Fruit fly (Drosophila melanogaster): ENCODE results near the gene CG32985.

Gene CG32985

DNA sequence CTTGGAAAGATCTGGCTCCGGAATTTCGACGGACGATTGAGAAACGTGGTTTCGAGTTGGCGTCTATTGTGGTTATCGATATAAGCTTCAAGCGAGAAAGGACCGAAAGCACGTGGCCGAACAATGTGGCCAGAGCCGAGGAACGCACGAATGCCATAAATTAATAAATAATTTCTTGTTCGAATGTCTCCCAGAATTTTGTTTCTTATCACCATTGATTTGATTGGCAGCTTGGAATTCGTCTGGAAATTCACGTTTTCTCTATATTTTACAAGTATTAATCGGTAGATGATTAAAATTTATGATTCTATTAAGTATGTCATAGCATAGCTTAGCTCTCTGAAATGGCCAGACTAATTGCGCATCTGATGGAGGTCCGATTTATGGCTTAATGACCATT is 51.6 kb downstream of the CG32985 start, which contains the start of gene Rcd-1r:
Gene Rcd-1r, minus strand, starts transcription at position 101 of the 400 bp plus-strand sequence.
- TF ChIP-seq ovo (GFP tag; optimal IDR thresholded peaks at IDR 0.05) (no peak), CG7045 (GFP tag; optimal IDR thresholded peaks at IDR 0.05) (no peak), Clk (GFP tag; optimal IDR thresholded peaks at IDR 0.05) (no peak), CG1620 (GFP tag; optimal IDR thresholded peaks at IDR 0.05) (no peak), kay (GFP tag; ENCODE audit: borderline replicate concordance) (no peak), pad (GFP tag; optimal IDR thresholded peaks at IDR 0.05) (no peak), CG7101 (tag; optimal IDR thresholded peaks at IDR 0.05) (no peak), bab1 (GFP tag; optimal IDR thresholded peaks at IDR 0.05) (no peak)

Data from whole organism, adult.